Fruit fly (Drosophila melanogaster) whole organism, embryonic: ENCODE results near the gene Lsp2.
A peak's percentile ranks its signal among the peaks of the same experiment; 100 is the strongest.

Experiments
- CG10565 ChIP-seq: fragments of 200-800 bp; sonication (Bioruptor generic); optimal IDR thresholded peaks from 3 replicates; lab custom pipeline; 2016; ENCODE audit warnings: missing biosample characterization, mild to moderate bottlenecking, missing genetic modification characterization
- CG11085 ChIP-seq: fragments of 200-800 bp; sonication (Bioruptor generic); IDR thresholded peaks from 2 replicates; pipeline ENCODE4 v1.3.6; 2022; ENCODE audit warnings: missing biosample characterization, missing genetic modification characterization
- CG13624 ChIP-seq: fragments of 200-800 bp; sonication (Bioruptor generic); optimal IDR thresholded peaks from 2 replicates; lab custom pipeline; 2016; ENCODE audit warnings: missing biosample characterization, missing genetic modification characterization
- CG15073 ChIP-seq: fragments of 200-800 bp; sonication (Bioruptor generic); optimal IDR thresholded peaks from 2 replicates; lab custom pipeline; 2016; ENCODE audit warnings: missing biosample characterization, missing genetic modification characterization
- CG15514 ChIP-seq: fragments of 200-800 bp; sonication (Bioruptor generic); optimal IDR thresholded peaks from 3 replicates; lab custom pipeline; 2017; ENCODE audit warnings: missing biosample characterization, missing genetic modification characterization, mild to moderate bottlenecking, moderate library complexity, missing genetic modification reagents
- CG16813 ChIP-seq: fragments of 200-800 bp; sonication (Bioruptor generic); IDR thresholded peaks from 3 replicates; pipeline ENCODE4 v1.3.6; 2022; ENCODE audit warnings: missing biosample characterization, missing genetic modification characterization; ENCODE audit not compliant: partially characterized antibody
- CG17328 ChIP-seq: fragments of 200-800 bp; sonication (Bioruptor generic); IDR thresholded peaks from 2 replicates; pipeline ENCODE4 v1.3.6; 2022; ENCODE audit warnings: missing biosample characterization, missing genetic modification characterization
- CG18619 ChIP-seq: fragments of 200-800 bp; sonication (Bioruptor generic); optimal IDR thresholded peaks from 3 replicates; lab custom pipeline; 2017; ENCODE audit warnings: missing biosample characterization, mild to moderate bottlenecking, missing genetic modification characterization
- CG2712 ChIP-seq: fragments of 200-800 bp; optimal IDR thresholded peaks from 3 replicates; lab custom pipeline; 2019; ENCODE audit warnings: missing biosample characterization, mild to moderate bottlenecking, missing genetic modification characterization, moderate library complexity
- CG30431 ChIP-seq: fragments of 200-800 bp; sonication (Bioruptor generic); optimal IDR thresholded peaks from 2 replicates; lab custom pipeline; 2017; ENCODE audit warnings: missing biosample characterization, missing genetic modification characterization
- CG31441 ChIP-seq: fragments of 200-800 bp; sonication (Bioruptor generic); IDR thresholded peaks from 2 replicates; pipeline ENCODE4 v1.3.6; 2022; ENCODE audit warnings: missing biosample characterization, missing genetic modification characterization
- CG3407 ChIP-seq: fragments of 200-800 bp; sonication (Bioruptor generic); optimal IDR thresholded peaks from 2 replicates; lab custom pipeline; 2018; ENCODE audit warnings: missing biosample characterization, mild to moderate bottlenecking, missing genetic modification characterization
- CG6175 ChIP-seq: fragments of 200-800 bp; sonication (Bioruptor generic); IDR thresholded peaks from 3 replicates; pipeline ENCODE4 v1.3.6; 2022; ENCODE audit warnings: missing biosample characterization, missing genetic modification characterization
- CG7357 ChIP-seq: fragments of 200-800 bp; sonication (Bioruptor generic); IDR thresholded peaks from 3 replicates; pipeline ENCODE4 v1.3.6; 2022; ENCODE audit warnings: missing biosample characterization, missing genetic modification characterization
- CG8765 ChIP-seq: fragments of 200-800 bp; sonication (Bioruptor generic); IDR thresholded peaks from 2 replicates; pipeline ENCODE4 v1.3.6; 2022; ENCODE audit warnings: missing biosample characterization, missing genetic modification characterization
- CG9215 ChIP-seq: fragments of 200-800 bp; sonication (Bioruptor generic); IDR thresholded peaks from 2 replicates; pipeline ENCODE4 v1.3.6; 2022; ENCODE audit warnings: missing biosample characterization, missing genetic modification characterization
- CG9437 ChIP-seq: fragments of 200-800 bp; sonication (Bioruptor generic); optimal IDR thresholded peaks from 2 replicates; lab custom pipeline; 2018; ENCODE audit warnings: missing biosample characterization, mild to moderate bottlenecking, missing genetic modification characterization
- CG9797 ChIP-seq: fragments of 200-800 bp; sonication (Bioruptor generic); optimal IDR thresholded peaks from 3 replicates; lab custom pipeline; 2018; ENCODE audit warnings: missing biosample characterization, mild to moderate bottlenecking, missing genetic modification characterization
- D19B ChIP-seq: fragments of 200-800 bp; sonication (Bioruptor generic); optimal IDR thresholded peaks from 2 replicates; lab custom pipeline; 2017; ENCODE audit warnings: missing biosample characterization, mild to moderate bottlenecking, missing genetic modification characterization
- Eip74EF ChIP-seq, 2 experiments: fragments of 200-800 bp in 1 of 2; fragments of >200 bp in 1 of 2; sonication (Bioruptor generic) in 1 of 2; optimal IDR thresholded peaks; 2 replicates each; lab custom pipeline; 2017 to 2019; ENCODE audit warnings: missing biosample characterization in 2 of 2, missing genetic modification characterization in 2 of 2, mild to moderate bottlenecking in 1 of 2, moderate library complexity in 1 of 2
- Fer3 ChIP-seq: fragments of 200-800 bp; sonication (Bioruptor generic); optimal IDR thresholded peaks from 2 replicates; lab custom pipeline; 2018; ENCODE audit warnings: missing biosample characterization, mild to moderate bottlenecking, missing genetic modification characterization, moderate library complexity
- HLH3B ChIP-seq: fragments of 200-800 bp; sonication (Bioruptor generic); IDR thresholded peaks from 2 replicates; pipeline ENCODE4 v1.3.6; 2022; ENCODE audit warnings: missing biosample characterization, missing genetic modification characterization
- HmgD ChIP-seq: fragments of 200-800 bp; sonication (Bioruptor generic); optimal IDR thresholded peaks from 3 replicates; lab custom pipeline; 2016; ENCODE audit warnings: missing biosample characterization, missing genetic modification characterization
- Kr ChIP-seq: fragments of 200-800 bp; sonication (Bioruptor generic); optimal IDR thresholded peaks from 2 replicates; lab custom pipeline; 2017; ENCODE audit warnings: missing biosample characterization, mild to moderate bottlenecking, missing genetic modification characterization
- MTF-1 ChIP-seq: fragments of 200-800 bp; sonication (Bioruptor generic); optimal IDR thresholded peaks from 2 replicates; lab custom pipeline; 2018; ENCODE audit warnings: missing biosample characterization, mild to moderate bottlenecking, missing genetic modification characterization, borderline replicate concordance
- Max ChIP-seq: fragments of 200-800 bp; sonication (Bioruptor generic); optimal IDR thresholded peaks from 2 replicates; lab custom pipeline; 2016; ENCODE audit warnings: missing biosample characterization, mild to moderate bottlenecking, missing genetic modification characterization
- NC2β ChIP-seq: fragments of 200-800 bp; sonication (Bioruptor generic); optimal IDR thresholded peaks from 2 replicates; lab custom pipeline; 2016; ENCODE audit warnings: missing biosample characterization, missing genetic modification characterization
- NK7.1 ChIP-seq: fragments of 200-800 bp; sonication (Bioruptor generic); optimal IDR thresholded peaks from 3 replicates; lab custom pipeline; 2016; ENCODE audit warnings: missing biosample characterization, missing genetic modification characterization
- Nf-YA ChIP-seq: fragments of 200-800 bp; sonication (Bioruptor generic); IDR thresholded peaks from 2 replicates; pipeline ENCODE4 v1.3.6; 2022; ENCODE audit warnings: missing biosample characterization, missing genetic modification characterization
- Nf-YB ChIP-seq: fragments of 200-800 bp; sonication (Bioruptor generic); optimal IDR thresholded peaks from 3 replicates; lab custom pipeline; 2019; ENCODE audit warnings: missing biosample characterization, mild to moderate bottlenecking, missing genetic modification characterization, moderate library complexity
- Ravus ChIP-seq: fragments of 200-800 bp; sonication (Bioruptor generic); IDR thresholded peaks from 2 replicates; pipeline ENCODE4 v1.3.6; 2022; ENCODE audit warnings: missing biosample characterization, missing genetic modification characterization
- Ssrp ChIP-seq: fragments of 200-800 bp; sonication (Bioruptor generic); optimal IDR thresholded peaks from 2 replicates; lab custom pipeline; 2018; ENCODE audit warnings: missing biosample characterization, mild to moderate bottlenecking, missing genetic modification characterization, moderate library complexity
- Trl ChIP-seq, 3 experiments: fragments of >200 bp in 2 of 3; fragments of 200-800 bp in 1 of 3; sonication (Bioruptor generic) in 1 of 3; optimal IDR thresholded peaks; 2 replicates in 1 of 3; 3 replicates in 2 of 3; lab custom pipeline; 2016 to 2017; ENCODE audit warnings: missing biosample characterization in 1 of 3, missing genetic modification characterization in 1 of 3
- cas ChIP-seq: fragments of 200-800 bp; sonication (Bioruptor generic); IDR thresholded peaks from 2 replicates; pipeline ENCODE4 v1.3.6; 2022; ENCODE audit warnings: missing biosample characterization, missing genetic modification characterization
- crol ChIP-seq: fragments of 200-800 bp; sonication (Bioruptor generic); IDR thresholded peaks from 2 replicates; pipeline ENCODE4 v1.3.6; 2022; ENCODE audit warnings: missing biosample characterization, missing genetic modification characterization
- crp ChIP-seq, 2 experiments: fragments of 200-800 bp; sonication (Bioruptor generic); optimal IDR thresholded peaks; 2 replicates in 1 of 2; 3 replicates in 1 of 2; lab custom pipeline; 2017; ENCODE audit warnings: missing biosample characterization in 2 of 2, missing genetic modification characterization in 2 of 2, mild to moderate bottlenecking in 1 of 2, moderate library complexity in 1 of 2
- dm ChIP-seq: fragments of 200-800 bp; sonication (Bioruptor generic); optimal IDR thresholded peaks from 3 replicates; lab custom pipeline; 2016; ENCODE audit warnings: missing biosample characterization, missing genetic modification characterization
- gcm ChIP-seq: fragments of 200-800 bp; sonication (Bioruptor generic); optimal IDR thresholded peaks from 2 replicates; lab custom pipeline; 2019; ENCODE audit warnings: missing biosample characterization, mild to moderate bottlenecking, missing genetic modification characterization, moderate library complexity
- gt ChIP-seq: fragments of 200-800 bp; sonication (Bioruptor generic); IDR thresholded peaks from 2 replicates; pipeline ENCODE4 v1.3.6; 2022; ENCODE audit warnings: missing biosample characterization, missing genetic modification characterization
- her ChIP-seq: fragments of 200-800 bp; sonication (Bioruptor generic); optimal IDR thresholded peaks from 2 replicates; lab custom pipeline; 2016; ENCODE audit warnings: missing biosample characterization, missing genetic modification characterization
- kay ChIP-seq: fragments of 200-800 bp; sonication (Bioruptor generic); optimal IDR thresholded peaks from 2 replicates; lab custom pipeline; 2016; ENCODE audit warnings: missing biosample characterization, missing genetic modification characterization
- nmo ChIP-seq: fragments of 200-800 bp; sonication (Bioruptor generic); optimal IDR thresholded peaks from 2 replicates; lab custom pipeline; 2018; ENCODE audit warnings: missing biosample characterization, mild to moderate bottlenecking, missing genetic modification characterization, moderate library complexity
- tap ChIP-seq: fragments of 200-800 bp; optimal IDR thresholded peaks from 3 replicates; lab custom pipeline; 2019; ENCODE audit warnings: missing biosample characterization, mild to moderate bottlenecking, missing genetic modification characterization, moderate library complexity
- trem ChIP-seq: fragments of 200-800 bp; optimal IDR thresholded peaks from 3 replicates; lab custom pipeline; 2019; ENCODE audit warnings: missing biosample characterization, mild to moderate bottlenecking, missing genetic modification characterization, moderate library complexity
- vfl ChIP-seq: fragments of 200-800 bp; sonication (Bioruptor generic); optimal IDR thresholded peaks from 2 replicates; lab custom pipeline; 2016; ENCODE audit warnings: missing biosample characterization, missing genetic modification characterization
- vnd ChIP-seq: fragments of 200-800 bp; sonication (Bioruptor generic); IDR thresholded peaks from 3 replicates; pipeline ENCODE4 v1.3.6; 2022; ENCODE audit warnings: missing biosample characterization, missing genetic modification characterization; ENCODE audit not compliant: partially characterized antibody
- vvl ChIP-seq: fragments of 200-800 bp; sonication (Bioruptor generic); IDR thresholded peaks from 2 replicates; pipeline ENCODE4 v1.3.6; 2022; ENCODE audit warnings: missing biosample characterization, missing genetic modification characterization
- z ChIP-seq: fragments of 200-800 bp; sonication (Bioruptor generic); IDR thresholded peaks from 3 replicates; pipeline ENCODE4 v1.3.6; 2022; ENCODE audit warnings: missing biosample characterization, missing genetic modification characterization

Gene Lsp2

DNA sequence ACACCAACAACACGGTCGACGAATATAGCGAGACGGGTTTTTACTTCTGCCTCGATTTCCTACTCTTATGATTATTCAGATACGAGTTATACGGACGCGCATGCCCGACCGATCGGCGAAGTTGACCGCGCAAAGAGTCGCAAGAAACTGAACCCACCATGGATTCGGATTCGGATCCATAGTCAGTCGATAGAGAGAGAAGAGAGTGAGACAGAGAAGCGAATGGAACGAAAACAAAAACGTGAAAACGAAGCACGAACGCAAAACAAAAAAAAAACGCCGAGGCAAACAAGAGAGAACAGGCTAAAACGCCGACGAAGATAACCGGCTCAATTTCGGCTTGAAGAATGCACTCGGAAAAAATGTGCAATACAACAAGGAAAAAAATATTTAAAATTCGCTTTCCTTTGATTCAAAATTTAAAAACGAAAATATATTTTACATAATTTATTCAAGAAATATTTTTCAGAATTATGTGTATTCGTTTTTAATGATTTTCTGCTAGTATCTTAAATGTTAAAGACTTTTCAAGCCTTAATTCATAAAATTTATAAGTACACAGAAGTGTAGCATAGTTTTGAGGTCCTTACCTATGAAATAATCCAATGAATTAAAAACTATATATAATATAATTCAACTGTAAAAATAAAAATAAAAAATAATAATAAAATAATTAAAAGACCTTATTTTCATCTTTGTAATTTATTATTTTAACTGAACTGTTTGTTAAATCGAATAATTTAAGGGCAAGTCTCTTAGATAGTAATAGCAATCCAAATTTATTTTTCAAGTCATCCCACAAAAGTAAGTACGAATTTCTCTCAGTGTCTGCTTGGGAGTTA is 47.3 kb upstream of the Lsp2 start, which contains the start of gene Sema5c (continued):
- peak; percentile 44; the same call in 1 of the 3 replicates for TF ChIP-seq CG7357
- TF ChIP-seq Ssrp (tag; lab: Kevin White, UChicago): peak; percentile 84
- TF ChIP-seq CG10565 (GFP tag; lab: Kevin White, UChicago): no peak
- peak; percentile 67 for TF ChIP-seq gcm (GFP tag; lab: Kevin White, UChicago)
- peak; percentile 11 for TF ChIP-seq CG15514 (GFP tag; lab: Kevin White, UChicago)
- peak; percentile 40 for TF ChIP-seq tap (tag; lab: Kevin White, UChicago)
- no peak for TF ChIP-seq NK7.1 (GFP tag; lab: Kevin White, UChicago)
- no peak for TF ChIP-seq crol
- TF ChIP-seq nmo (GFP tag; lab: Kevin White, UChicago): peak; percentile 88
- TF ChIP-seq Nf-YB (GFP tag; lab: Kevin White, UChicago): peak; percentile 70
- peak; percentile 38; the same call in 1 of the 3 replicates for TF ChIP-seq CG6175 (GFP tag; lab: Robert Waterston, UW)
- TF ChIP-seq Fer3 (tag; lab: Kevin White, UChicago): peak; percentile 22
- TF ChIP-seq CG31441: peak; percentile 82
- peak; percentile 76 for TF ChIP-seq vvl (GFP tag; lab: Robert Waterston, UW)
- TF ChIP-seq Trl (optimal IDR thresholded peaks at IDR 0.05; lab: Kevin White, UChicago): peak; percentile 56 to 70
- TF ChIP-seq Trl (GFP tag; optimal IDR thresholded peaks at IDR 0.05; lab: Kevin White, UChicago): peak; percentile 26
- peak; percentile 18 for TF ChIP-seq Max
- TF ChIP-seq D19B (GFP tag; lab: Kevin White, UChicago): peak; percentile 27
- no peak for TF ChIP-seq Nf-YA (GFP tag; lab: Robert Waterston, UW)
- no peak for TF ChIP-seq CG15073 (GFP tag; lab: Kevin White, UChicago)
- 0 out of 2 replicates have a peak, but pooled peaks have one; percentile 31 for TF ChIP-seq CG9215 (GFP tag; lab: Robert Waterston, UW)
- peak; percentile 60 for TF ChIP-seq CG30431 (GFP tag; lab: Kevin White, UChicago)
- TF ChIP-seq CG2712 (tag; lab: Kevin White, UChicago): peak; percentile 85
- peak; percentile 36 for TF ChIP-seq CG13624 (GFP tag; lab: Kevin White, UChicago)
- no peak for TF ChIP-seq HmgD (GFP tag; lab: Kevin White, UChicago)
- peak; percentile 13 for TF ChIP-seq MTF-1 (GFP tag; lab: Kevin White, UChicago)
- no peak for TF ChIP-seq Eip74EF (GFP tag; optimal IDR thresholded peaks at IDR 0.05; lab: Kevin White, UChicago)
- peak; percentile 63 for TF ChIP-seq CG8765 (GFP tag; lab: Robert Waterston, UW)
- no peak for TF ChIP-seq Ravus
- peak; percentile 42; the same call in 1 of the 3 replicates for TF ChIP-seq CG16813 (GFP tag; lab: Robert Waterston, UW)
- no peak for TF ChIP-seq kay (GFP tag; lab: Kevin White, UChicago)
- TF ChIP-seq dm: no peak
- TF ChIP-seq CG9437: peak; percentile 89
- TF ChIP-seq cas (GFP tag; lab: Robert Waterston, UW): no peak
- peak; percentile 10 for TF ChIP-seq CG3407 (GFP tag; lab: Kevin White, UChicago)
- no peak for TF ChIP-seq CG11085 (GFP tag; lab: Robert Waterston, UW)
- TF ChIP-seq trem: peak; percentile 63
- no peak for TF ChIP-seq crp (GFP tag; optimal IDR thresholded peaks at IDR 0.05; lab: Kevin White, UChicago)
- no peak for TF ChIP-seq CG9797 (GFP tag; lab: Kevin White, UChicago)
- TF ChIP-seq gt (GFP tag; lab: Robert Waterston, UW): no peak
- peak; percentile 34; the same call in 1 of the 2 replicates for TF ChIP-seq HLH3B (GFP tag; lab: Robert Waterston, UW)
- TF ChIP-seq NC2β: no peak
- no peak for TF ChIP-seq vfl (GFP tag; lab: Kevin White, UChicago)
- peak; percentile 80 for TF ChIP-seq CG18619 (GFP tag; lab: Kevin White, UChicago)
- no peak for TF ChIP-seq CG17328 (GFP tag; lab: Robert Waterston, UW)
- peak; percentile 6 for TF ChIP-seq her (GFP tag; lab: Kevin White, UChicago)
- TF ChIP-seq Kr (GFP tag; lab: Kevin White, UChicago): no peak
- 0 out of 3 replicates have a peak, but pooled peaks have one; percentile 10 for TF ChIP-seq vnd (GFP tag; lab: Robert Waterston, UW)
- 0 out of 3 replicates have a peak, but pooled peaks have one; percentile 51 for TF ChIP-seq z (GFP tag; lab: Robert Waterston, UW)
